Fruit fly (Drosophila melanogaster) whole organism, larva: ENCODE measurements around the gene CG31391.

Experiments used
- noc ChIP-seq: fragments of 200-800 bp; sonication (Bioruptor generic); optimal IDR thresholded peaks from 3 replicates; lab custom pipeline; 2019; ENCODE audit warnings: missing biosample characterization, mild to moderate bottlenecking, missing genetic modification characterization, moderate library complexity

The CG31391 gene

DNA sequence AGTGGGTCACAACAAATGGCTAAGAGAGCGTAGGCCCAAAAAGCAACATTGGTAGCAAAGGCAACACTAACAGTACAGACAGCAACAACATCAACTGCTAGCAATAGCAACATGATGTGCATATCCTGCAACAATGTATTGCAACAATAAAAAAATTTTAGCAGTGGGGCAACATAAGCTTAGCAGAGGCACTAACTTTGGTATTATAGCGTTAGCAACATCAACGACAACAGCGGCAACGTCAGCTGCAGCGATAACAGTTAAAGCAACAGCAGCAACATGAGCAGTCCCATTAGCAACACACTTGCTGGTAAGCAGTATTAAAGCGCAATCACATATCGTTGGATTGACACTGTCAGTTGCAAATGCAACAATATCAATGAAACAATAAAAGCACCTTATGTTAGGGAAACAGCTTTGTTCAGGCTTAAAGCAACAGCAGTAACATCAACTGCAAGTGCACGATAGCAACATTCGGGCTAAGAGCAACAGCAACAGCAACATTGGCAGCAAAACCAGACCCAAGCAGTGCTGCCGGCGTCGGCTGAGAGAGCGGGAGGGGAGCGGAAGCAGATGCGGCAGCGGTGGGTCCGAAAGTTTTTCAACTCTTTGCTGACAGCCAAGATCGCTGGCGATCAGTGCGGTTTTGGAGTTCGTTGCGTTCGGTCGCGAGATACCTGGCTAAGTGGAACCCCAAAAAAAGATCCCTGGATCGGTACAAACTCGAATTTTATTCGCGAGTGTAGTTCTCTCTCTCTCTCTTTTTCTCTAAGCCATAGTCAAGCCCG, 18.4 kb downstream of the CG31391 start, which contains the start of gene Skel:
Gene Skel (plus strand): TSS at position 637 of the 788 bp plus-strand sequence.
- TF ChIP-seq noc (tag; lab: Kevin White, UChicago) = no peak

DNA sequence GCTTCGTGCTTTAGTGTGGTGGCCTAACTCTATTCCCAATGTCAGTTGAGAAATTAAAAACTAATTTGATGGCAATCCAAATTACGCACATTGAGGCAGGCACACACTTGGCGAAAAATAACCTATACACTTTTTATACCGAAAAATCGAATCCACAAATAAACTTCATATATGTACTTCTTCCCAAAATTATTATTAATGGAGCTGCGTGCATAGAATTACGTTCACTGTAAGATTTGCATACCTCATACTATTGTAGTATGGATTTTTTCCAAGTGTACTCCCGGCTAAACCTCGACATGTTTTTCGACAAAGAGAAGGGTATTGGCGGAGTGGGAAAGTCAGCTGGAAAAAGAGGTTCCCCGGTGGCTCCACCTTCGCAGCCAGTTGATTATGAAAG, 20.6 kb downstream of the CG31391 start:
- TF ChIP-seq noc (tag; lab: Kevin White, UChicago) = peak; percentile 41

DNA sequence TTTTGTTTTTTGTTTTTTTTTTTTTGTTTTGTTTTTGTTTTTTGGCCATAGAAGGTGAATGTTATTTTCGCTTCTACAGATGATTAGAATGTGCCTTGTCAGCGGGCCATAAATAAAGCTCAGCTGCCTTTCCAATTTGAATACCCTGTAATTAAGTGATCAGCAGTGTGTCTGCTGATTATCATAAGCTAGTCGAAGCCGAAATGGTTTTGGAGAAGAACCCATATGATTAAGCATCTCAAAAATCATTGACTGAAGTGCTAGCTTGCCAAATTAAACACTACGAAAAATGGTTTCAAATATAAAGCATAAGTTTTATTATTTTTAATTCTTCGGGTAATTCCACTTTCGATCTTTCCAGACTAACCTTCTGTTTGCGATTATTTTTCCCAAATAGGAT, 21.6 kb downstream of the CG31391 start:
- TF ChIP-seq noc (tag; lab: Kevin White, UChicago) = peak; percentile 52

DNA sequence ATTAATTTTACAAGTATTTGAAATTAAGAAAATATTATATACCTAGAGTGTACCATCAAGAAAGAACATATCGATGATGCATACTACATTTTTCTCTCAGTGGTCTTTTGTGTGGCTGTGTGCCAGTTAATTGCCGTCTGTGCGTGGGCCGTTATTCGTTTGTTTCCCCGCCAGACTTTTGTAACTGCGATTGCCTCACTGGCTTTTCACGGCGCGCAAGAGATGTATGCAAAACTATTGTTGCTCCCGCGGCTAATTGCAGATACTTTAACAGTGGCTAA, 23.3 kb downstream of the CG31391 start:
- TF ChIP-seq noc (tag; lab: Kevin White, UChicago) = no peak

DNA sequence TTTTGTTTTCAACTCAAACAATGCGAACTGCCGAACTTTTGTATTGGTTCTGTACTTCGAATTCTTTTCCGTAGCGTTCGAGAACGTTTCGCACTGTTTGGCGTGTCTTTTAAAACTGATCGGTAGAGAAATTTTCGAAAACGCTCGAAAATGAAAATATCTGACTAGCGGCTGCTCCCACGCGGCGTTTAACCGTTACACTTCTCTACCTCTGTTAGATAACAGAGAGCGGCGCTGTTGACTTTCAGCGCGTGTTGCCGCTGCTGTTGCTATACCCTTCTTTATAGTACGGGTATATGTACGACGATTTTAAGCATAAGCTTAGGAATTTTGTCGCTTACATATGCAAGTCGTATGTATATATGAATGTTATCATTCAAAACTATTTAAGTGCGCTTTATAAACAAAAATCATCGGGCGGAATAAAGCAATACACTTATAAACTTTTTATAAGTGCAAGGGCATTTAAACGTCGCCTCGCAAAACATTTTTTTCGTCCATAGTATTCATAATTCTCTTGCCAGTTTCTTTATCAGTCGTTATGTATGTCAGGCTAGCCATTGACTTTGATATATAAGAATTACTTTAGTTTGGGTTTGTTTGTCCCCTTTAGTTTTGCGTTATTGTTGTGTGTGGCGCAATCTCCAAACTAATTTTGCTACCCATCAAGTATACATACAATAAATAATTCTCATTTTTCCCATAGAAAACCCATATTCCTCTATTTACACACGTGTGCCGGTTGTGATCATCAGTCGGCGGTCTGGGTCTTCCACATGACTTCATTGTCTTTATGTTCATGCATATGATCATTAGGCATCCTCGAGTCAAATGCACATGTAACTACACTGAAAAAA, 23.8 kb downstream of the CG31391 start, which contains the start of gene Phyhd1:
Gene Phyhd1 (minus strand): TSS at position 101 of the 857 bp plus-strand sequence.
- peak; percentile 96 for TF ChIP-seq noc (tag; lab: Kevin White, UChicago)

DNA sequence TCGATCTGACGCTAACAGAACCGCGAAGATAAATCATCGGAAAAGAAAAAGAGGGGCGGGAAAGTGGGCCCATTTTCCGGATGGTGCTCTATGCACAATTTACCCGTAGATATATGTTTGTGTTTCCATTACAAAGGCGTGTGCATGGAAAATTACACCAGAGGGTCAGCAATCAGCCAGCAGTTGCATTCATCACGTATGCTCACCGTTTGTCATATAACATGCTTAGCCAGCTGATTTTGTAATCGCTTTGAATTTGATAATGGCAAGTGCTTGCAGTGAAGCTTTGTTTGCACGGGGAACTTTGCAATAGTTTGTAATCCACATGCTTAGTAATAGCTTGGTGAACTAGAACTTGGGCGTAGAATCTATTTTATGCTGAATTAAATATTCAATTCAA, 25.0 kb downstream of the CG31391 start:
- TF ChIP-seq noc (tag; lab: Kevin White, UChicago) = no peak

DNA sequence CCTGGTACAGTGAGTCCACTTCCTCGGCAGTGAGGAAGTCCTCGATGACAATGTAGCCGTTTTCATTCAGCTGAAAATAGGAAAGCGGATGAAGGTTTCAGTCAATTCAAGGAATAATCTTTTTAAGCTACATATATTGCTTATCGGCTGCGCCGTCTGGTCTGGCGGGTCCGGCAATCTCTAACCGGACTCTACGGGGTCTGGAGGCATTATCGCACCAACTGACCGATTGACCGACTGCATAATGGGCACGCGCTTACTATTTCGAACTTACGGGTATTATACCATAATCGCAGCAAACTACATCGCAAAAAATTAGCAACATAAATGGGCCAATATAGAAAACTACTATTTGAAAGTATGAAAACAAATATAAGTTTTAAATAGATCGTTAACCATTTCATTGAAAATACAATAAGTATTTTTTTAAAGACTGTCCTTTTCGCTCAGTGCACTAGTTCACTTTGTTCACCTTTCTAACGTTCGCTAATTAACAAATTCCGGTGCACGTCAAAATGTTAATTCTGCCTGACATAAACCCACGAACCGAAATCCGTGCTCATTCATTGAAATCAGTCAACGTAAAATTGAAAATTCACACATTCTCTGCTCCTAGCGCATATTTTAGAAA, 25.8 kb downstream of the CG31391 start:
- TF ChIP-seq noc (tag; lab: Kevin White, UChicago) = no peak

DNA sequence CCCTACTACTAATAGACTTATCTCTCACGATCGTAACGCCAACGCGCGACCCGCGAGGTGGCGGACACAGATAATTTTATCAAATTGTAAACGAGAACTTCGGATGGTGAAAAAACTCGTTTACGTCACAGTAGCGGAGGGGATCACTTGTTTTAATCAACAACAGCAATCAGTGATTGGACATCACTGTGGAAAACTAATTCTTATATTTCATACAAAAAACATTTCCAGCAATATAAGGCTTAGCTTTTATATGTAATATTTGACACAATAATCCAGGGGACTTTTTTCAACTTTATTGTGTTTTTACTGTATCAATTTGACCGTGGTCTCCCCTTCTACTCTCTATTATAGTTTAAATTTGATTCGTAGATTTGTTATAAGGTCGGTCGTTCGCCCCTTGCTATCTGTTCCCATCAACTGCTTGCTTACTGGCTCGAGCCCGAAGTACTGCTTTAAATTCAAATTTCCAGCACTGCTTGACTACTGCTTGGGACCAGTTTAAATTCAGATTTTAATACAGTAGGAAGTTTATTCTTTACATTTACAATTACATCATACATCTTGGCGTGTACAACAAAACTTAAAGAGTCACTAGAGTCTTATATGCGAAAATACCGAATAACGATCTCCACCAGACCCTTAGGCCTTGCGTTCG, 27.5 kb downstream of the CG31391 start, which contains the start of gene CG6465:
Gene CG6465 (minus strand): TSS at position 7 of the 658 bp plus-strand sequence.
- TF ChIP-seq noc (tag; lab: Kevin White, UChicago) = no peak

DNA sequence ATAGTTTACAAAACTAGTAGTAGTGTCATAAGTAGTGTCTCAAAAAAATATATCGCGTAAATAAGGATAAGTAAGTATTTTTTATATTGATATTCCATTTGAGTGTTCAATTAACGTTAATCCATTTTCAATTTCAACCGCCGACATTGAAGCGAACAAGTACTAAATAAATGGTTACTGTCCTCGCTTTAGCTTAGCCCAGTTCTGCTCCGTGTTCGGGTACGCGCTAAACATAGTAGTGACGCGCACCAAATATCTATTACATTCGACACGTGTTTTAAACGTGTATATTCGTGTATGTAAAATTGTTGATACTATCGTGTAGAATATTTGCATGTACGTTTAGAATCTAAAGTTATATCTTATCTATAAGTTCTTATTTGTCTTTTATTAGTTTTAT, 29.8 kb downstream of the CG31391 start:
- TF ChIP-seq noc (tag; lab: Kevin White, UChicago) = no peak

DNA sequence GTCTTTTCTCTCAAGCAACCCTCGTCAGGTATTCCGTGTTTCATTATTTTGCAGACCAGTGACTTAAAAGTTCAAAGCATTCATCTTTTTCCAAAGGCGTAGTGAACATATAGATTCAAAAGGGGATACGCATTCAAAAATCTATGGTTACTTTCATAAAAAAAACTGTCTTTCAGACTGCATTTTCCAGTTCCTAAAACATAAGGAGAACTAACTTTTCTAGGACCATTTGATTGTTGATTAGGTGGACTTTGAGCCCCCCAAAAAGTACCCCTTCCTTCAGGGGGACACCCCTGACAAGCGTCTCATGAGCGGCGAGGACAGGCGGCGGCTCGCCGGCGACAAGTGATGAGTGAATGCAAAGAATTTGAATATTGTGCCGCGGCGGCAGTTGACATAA, 31.3 kb downstream of the CG31391 start:
- TF ChIP-seq noc (tag; lab: Kevin White, UChicago) = no peak

DNA sequence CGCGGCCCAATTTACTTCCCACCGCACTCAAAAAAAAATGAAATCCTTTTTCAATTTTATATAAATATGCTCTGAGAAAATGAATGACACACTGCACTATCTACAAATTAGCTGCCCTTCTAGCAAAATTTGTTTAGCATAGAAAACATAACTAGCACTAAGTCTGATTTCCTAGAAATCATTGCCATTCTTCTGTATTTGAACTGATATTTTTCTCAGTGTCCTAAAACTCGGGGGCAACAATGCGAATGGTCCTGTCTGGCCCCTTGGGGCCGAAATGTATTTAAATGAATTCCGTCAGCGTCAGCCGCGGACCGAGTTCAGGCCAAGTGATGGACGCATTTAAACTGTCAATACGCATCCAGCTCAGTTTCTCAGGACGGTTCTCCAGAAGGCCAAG, 32.2 kb downstream of the CG31391 start:
- no peak for TF ChIP-seq noc (tag; lab: Kevin White, UChicago)

DNA sequence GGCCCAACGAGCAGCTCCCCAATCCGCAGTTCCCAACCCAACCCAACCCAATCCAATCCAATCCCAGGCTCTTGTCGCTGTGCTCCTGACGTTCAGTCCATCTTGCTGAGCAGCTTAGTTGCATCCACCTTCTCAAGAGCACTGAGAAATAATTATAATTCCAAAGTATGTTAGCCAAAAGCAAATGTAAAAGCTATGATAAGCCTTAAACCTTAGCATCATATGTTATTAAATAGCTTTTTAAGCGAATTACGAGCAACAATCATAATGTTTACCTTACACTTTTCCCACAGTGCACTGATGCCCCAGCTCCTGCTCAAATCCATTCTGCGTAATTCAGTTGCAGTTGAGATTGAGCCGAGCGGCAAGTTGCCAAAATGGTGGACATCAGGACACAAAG, 34.9 kb downstream of the CG31391 start:
- no peak for TF ChIP-seq noc (tag; lab: Kevin White, UChicago)

DNA sequence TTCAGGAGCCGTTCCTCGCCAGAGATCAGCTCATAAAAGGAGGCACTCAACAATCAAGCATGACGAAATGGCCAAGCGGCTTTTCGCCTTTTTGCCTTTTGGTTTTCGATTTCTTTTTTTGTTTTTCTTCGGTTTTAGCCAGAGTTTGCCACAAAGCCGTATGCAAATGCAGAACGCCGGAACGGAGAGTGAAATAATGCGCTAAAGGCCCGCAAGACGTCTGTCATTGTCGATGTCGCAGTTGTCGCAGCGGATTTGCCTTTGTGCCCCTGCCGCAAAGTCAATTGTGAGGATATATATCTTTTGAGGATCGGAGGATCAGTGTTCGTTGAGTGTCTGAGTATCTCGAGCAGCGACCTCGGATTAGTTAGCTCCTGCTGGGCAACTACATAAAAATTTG, 36.9 kb downstream of the CG31391 start:
- no peak for TF ChIP-seq noc (tag; lab: Kevin White, UChicago)

DNA sequence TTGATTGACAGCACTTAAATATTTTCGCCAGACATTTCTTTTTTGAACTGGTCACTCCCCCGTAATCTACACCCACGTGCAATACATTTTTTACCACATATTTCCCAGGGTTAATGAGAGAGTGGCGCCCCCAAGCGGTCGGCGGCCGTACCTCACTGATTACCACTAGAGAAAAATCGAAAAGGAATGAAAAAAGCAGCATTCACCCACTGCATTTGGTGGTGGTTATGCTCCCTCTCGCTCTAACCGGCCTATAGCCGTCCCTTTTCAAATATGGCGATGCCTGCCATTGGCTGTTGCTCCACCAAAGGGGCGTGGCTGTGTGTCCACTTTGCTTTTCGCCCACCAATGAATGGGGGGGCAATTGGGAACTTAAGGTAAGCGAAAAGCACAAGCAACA, 39.9 kb downstream of the CG31391 start:
- no peak for TF ChIP-seq noc (tag; lab: Kevin White, UChicago)

DNA sequence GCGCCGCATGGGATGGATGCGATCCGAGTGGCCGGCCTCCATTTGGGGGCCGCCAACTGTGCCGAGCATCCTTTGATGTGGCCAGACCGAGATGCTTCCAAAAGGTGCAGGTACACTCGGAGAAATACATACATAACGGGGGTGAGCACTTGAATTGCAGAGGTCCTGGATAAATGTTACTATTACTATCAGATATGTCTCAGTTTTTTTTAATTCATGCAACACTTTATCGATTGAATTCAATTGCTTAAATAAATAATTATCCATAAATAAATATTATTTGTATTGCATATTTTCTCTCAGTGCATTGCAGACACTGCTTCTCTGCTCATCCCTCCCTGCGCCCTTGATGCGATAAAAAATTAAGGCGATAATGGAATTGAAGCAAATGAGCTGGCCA, 43.8 kb downstream of the CG31391 start:
- no peak for TF ChIP-seq noc (tag; lab: Kevin White, UChicago)

DNA sequence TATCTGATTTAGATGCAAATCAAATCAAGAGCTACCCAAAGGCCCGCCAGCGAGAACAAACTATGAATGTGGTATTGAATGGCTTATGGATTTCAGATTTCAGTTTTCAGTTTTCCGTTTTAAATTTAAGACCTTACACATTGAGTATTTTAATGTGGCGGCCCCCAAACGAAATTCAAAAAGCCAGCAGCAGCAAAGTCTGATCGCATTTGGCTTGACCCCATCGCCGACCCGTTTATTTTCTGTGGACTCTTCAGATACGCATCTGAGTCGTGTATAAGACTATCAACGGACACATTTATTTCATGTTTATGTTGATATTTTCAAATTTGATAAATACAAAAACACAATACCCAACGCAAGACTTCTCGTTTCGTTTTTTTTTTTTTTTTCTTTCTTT, 45.3 kb downstream of the CG31391 start:
- TF ChIP-seq noc (tag; lab: Kevin White, UChicago) = no peak
